Worm (Caenorhabditis elegans): ENCODE data around the gene F54F2.9.

ce11 chrIII:8850482-8851047 is 23.5 kb upstream of the F54F2.9 start, which contains the start of gene F44E2.9:
- TF ChIP-seq elt-3 (tag; optimal IDR thresholded peaks at IDR 0.05) (no peak), mab-5 (tag; optimal IDR thresholded peaks at IDR 0.05) (no peak), fos-1 (tag; optimal IDR thresholded peaks at IDR 0.05) (peak; percentile 18)
